Worm (Caenorhabditis elegans) whole organism, L1 larva: ENCODE data around the gene srd-2.

Source experiments
- C04F5.9 ChIP-seq: sonication (generic microtip); optimal IDR thresholded peaks from 2 replicates; lab custom pipeline; 2016; ENCODE audit warnings: missing genetic modification characterization, missing compliant biosample characterization
- ama-1 ChIP-seq: fragments of 150-350 bp; optimal IDR thresholded peaks from 2 replicates; lab custom pipeline; 2014
- ces-1 ChIP-seq: fragments of 150-350 bp; optimal IDR thresholded peaks from 2 replicates; lab custom pipeline; 2014; ENCODE audit warnings: missing biosample characterization, missing genetic modification reagents, missing genetic modification characterization
- fkh-4 ChIP-seq: sonication (generic microtip); optimal IDR thresholded peaks from 2 replicates; lab custom pipeline; 2016; ENCODE audit warnings: missing compliant biosample characterization, missing genetic modification characterization, borderline replicate concordance
- fos-1 ChIP-seq: fragments of 150-350 bp; optimal IDR thresholded peaks from 2 replicates; lab custom pipeline; 2014; ENCODE audit warnings: missing biosample characterization, missing genetic modification characterization
- hlh-17 ChIP-seq: fragments of 200-800 bp; sonication (Bioruptor generic); optimal IDR thresholded peaks from 2 replicates; lab custom pipeline; 2018; ENCODE audit warnings: missing genetic modification characterization, mild to moderate bottlenecking, missing compliant biosample characterization, moderate library complexity, borderline replicate concordance
- hpl-2 ChIP-seq: fragments of 150-350 bp; optimal IDR thresholded peaks from 2 replicates; lab custom pipeline; 2014; ENCODE audit warnings: missing biosample characterization, missing genetic modification reagents, missing genetic modification characterization
- lin-13 ChIP-seq: fragments of 150-350 bp; optimal IDR thresholded peaks from 2 replicates; lab custom pipeline; 2014; ENCODE audit warnings: missing biosample characterization, missing genetic modification reagents, missing genetic modification characterization
- lin-15B ChIP-seq: fragments of 150-350 bp; sonication (generic microtip); optimal IDR thresholded peaks from 3 replicates; lab custom pipeline; 2014; ENCODE audit warnings: missing biosample characterization, missing genetic modification characterization
- lsy-2 ChIP-seq, 2 experiments: fragments of 150-350 bp; optimal IDR thresholded peaks; 2 replicates each; lab custom pipeline; 2014; ENCODE audit warnings: missing biosample characterization in 2 of 2, missing genetic modification characterization in 2 of 2
- nhr-12 ChIP-seq: sonication (generic microtip); optimal IDR thresholded peaks from 2 replicates; lab custom pipeline; 2017; ENCODE audit warnings: missing biosample characterization, missing genetic modification characterization
- nhr-237 ChIP-seq: fragments of 150-350 bp; optimal IDR thresholded peaks from 2 replicates; lab custom pipeline; 2014; ENCODE audit warnings: missing biosample characterization, missing genetic modification characterization
- pag-3 ChIP-seq: sonication (generic microtip); optimal IDR thresholded peaks from 2 replicates; lab custom pipeline; 2017; ENCODE audit warnings: missing genetic modification characterization, mild to moderate bottlenecking, missing compliant biosample characterization, antibody characterized with exemption, borderline replicate concordance; ENCODE audit not compliant: insufficient read depth

DNA sequence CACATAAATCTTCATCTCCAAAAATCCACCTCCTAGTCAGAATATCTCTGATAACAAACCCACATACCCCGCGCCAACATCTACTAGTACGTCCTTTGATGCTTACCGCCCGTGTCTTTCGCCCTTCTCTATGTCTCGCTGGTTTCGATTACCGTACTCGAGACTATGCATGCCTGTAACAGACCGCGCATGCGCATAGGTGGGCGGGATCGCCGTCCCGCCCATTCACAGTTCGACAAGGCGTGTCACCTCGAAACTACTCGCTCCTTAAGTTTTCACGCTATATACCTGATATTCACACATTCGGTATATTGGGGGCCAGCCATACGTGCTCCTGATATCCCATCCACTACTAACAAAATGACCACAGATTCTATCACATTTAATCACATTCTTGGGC is 41.2 kb downstream of the srd-2 start, which contains the start of gene pax-3:
- no peak for TF ChIP-seq lin-13 (GFP tag; lab: Kevin White, UChicago)
- TF ChIP-seq lin-15B (tag; lab: Kevin White, UChicago) = no peak
- TF ChIP-seq nhr-12 (tag; lab: Kevin White, UChicago) = no peak
- TF ChIP-seq C04F5.9 (tag; lab: Kevin White, UChicago) = no peak
- TF ChIP-seq ama-1 = no peak
- no peak for TF ChIP-seq hlh-17 (GFP tag; lab: Kevin White, UChicago)
- TF ChIP-seq fos-1 (tag; lab: Kevin White, UChicago) = no peak
- no peak for TF ChIP-seq hpl-2
- TF ChIP-seq ces-1 (GFP tag; lab: Kevin White, UChicago) = no peak
- no peak for TF ChIP-seq fkh-4 (tag; lab: Kevin White, UChicago)
- no peak for TF ChIP-seq nhr-237 (tag; lab: Kevin White, UChicago)
- TF ChIP-seq pag-3 = no peak
- TF ChIP-seq lsy-2 (tag; optimal IDR thresholded peaks at IDR 0.05; lab: Kevin White, UChicago) = peak in 1 of 2 experiments; percentile 69
